Worm (Caenorhabditis elegans) whole organism, L2 larva: ENCODE data around the gene arrd-17.

Experiments used
- R02D3.7 ChIP-seq: fragments of 150-350 bp; optimal IDR thresholded peaks from 2 replicates; lab custom pipeline; 2014; ENCODE audit warnings: missing biosample characterization, missing genetic modification characterization
- ZK546.5 ChIP-seq: sonication (generic microtip); optimal IDR thresholded peaks from 2 replicates; lab custom pipeline; 2017; ENCODE audit warnings: missing biosample characterization, missing genetic modification characterization
- ceh-16 ChIP-seq: fragments of 150-350 bp; optimal IDR thresholded peaks from 2 replicates; lab custom pipeline; 2014; ENCODE audit warnings: missing biosample characterization, missing genetic modification characterization
- elt-1 ChIP-seq: fragments of 150-350 bp; optimal IDR thresholded peaks from 2 replicates; lab custom pipeline; 2014; ENCODE audit warnings: missing biosample characterization, missing genetic modification characterization
- elt-3 ChIP-seq: sonication (generic microtip); optimal IDR thresholded peaks from 2 replicates; lab custom pipeline; 2017; ENCODE audit warnings: missing biosample characterization, missing genetic modification characterization
- fos-1 ChIP-seq: fragments of 150-350 bp; optimal IDR thresholded peaks from 2 replicates; lab custom pipeline; 2014; ENCODE audit warnings: missing biosample characterization, missing genetic modification characterization
- lin-13 ChIP-seq: fragments of 150-350 bp; optimal IDR thresholded peaks from 2 replicates; lab custom pipeline; 2014; ENCODE audit warnings: missing biosample characterization, missing genetic modification reagents, missing genetic modification characterization
- nhr-11 ChIP-seq: fragments of 150-350 bp; optimal IDR thresholded peaks from 2 replicates; lab custom pipeline; 2014; ENCODE audit warnings: missing biosample characterization, missing genetic modification characterization
- nhr-237 ChIP-seq: fragments of 150-350 bp; optimal IDR thresholded peaks from 2 replicates; lab custom pipeline; 2014; ENCODE audit warnings: missing biosample characterization, missing genetic modification characterization
- snpc-4 ChIP-seq: fragments of 150-350 bp; optimal IDR thresholded peaks from 2 replicates; lab custom pipeline; 2014; ENCODE audit warnings: missing biosample characterization, missing genetic modification characterization
- ztf-1 ChIP-seq: fragments of 200-800 bp; sonication (Bioruptor generic); conservative IDR thresholded peaks from 2 replicates; pipeline ENCODE4 v1.3.6; 2022; ENCODE audit warnings: missing genetic modification characterization, missing compliant biosample characterization
- ztf-4 ChIP-seq: fragments of 150-350 bp; optimal IDR thresholded peaks from 2 replicates; lab custom pipeline; 2014; ENCODE audit warnings: missing biosample characterization, missing genetic modification characterization

ce11 chrIII:13637681-13638080 lies 7.1 kb upstream of the arrd-17 start:
- TF ChIP-seq fos-1 (tag; lab: Kevin White, UChicago) (no peak), nhr-11 (tag; lab: Kevin White, UChicago) (no peak), elt-3 (tag; lab: Kevin White, UChicago) (no peak), ztf-1 (GFP tag; lab: Robert Waterston, UW) (no peak), ztf-4 (tag; lab: Kevin White, UChicago) (no peak), ceh-16 (tag; lab: Kevin White, UChicago) (no peak), lin-13 (GFP tag; lab: Kevin White, UChicago) (no peak), ZK546.5 (tag; lab: Kevin White, UChicago) (no peak), elt-1 (no peak), nhr-237 (tag; lab: Kevin White, UChicago) (no peak), snpc-4 (tag; lab: Kevin White, UChicago) (no peak), R02D3.7 (tag; lab: Kevin White, UChicago) (no peak)
